Fruit fly (Drosophila melanogaster) whole organism, embryonic: Measurements from ENCODE around the gene CG10333.

Experiments
- Dek ChIP-seq: fragments of 200-800 bp; sonication (Bioruptor generic); optimal IDR thresholded peaks from 3 replicates; lab custom pipeline; 2019; ENCODE audit warnings: missing biosample characterization, mild to moderate bottlenecking, missing genetic modification characterization, moderate library complexity
- Mes4 ChIP-seq: fragments of 200-800 bp; sonication (Bioruptor generic); optimal IDR thresholded peaks from 2 replicates; lab custom pipeline; 2016; ENCODE audit warnings: missing biosample characterization, missing genetic modification characterization
- Nf-YA ChIP-seq: fragments of 200-800 bp; sonication (Bioruptor generic); IDR thresholded peaks from 2 replicates; pipeline ENCODE4 v1.3.6; 2022; ENCODE audit warnings: missing biosample characterization, missing genetic modification characterization
- nmo ChIP-seq: fragments of 200-800 bp; sonication (Bioruptor generic); optimal IDR thresholded peaks from 2 replicates; lab custom pipeline; 2018; ENCODE audit warnings: missing biosample characterization, mild to moderate bottlenecking, missing genetic modification characterization, moderate library complexity
- ttk ChIP-seq: fragments of 200-800 bp; sonication (Bioruptor generic); IDR thresholded peaks from 2 replicates; pipeline ENCODE4 v2.1.2; 2022; ENCODE audit warnings: missing biosample characterization, missing genetic modification characterization

DNA sequence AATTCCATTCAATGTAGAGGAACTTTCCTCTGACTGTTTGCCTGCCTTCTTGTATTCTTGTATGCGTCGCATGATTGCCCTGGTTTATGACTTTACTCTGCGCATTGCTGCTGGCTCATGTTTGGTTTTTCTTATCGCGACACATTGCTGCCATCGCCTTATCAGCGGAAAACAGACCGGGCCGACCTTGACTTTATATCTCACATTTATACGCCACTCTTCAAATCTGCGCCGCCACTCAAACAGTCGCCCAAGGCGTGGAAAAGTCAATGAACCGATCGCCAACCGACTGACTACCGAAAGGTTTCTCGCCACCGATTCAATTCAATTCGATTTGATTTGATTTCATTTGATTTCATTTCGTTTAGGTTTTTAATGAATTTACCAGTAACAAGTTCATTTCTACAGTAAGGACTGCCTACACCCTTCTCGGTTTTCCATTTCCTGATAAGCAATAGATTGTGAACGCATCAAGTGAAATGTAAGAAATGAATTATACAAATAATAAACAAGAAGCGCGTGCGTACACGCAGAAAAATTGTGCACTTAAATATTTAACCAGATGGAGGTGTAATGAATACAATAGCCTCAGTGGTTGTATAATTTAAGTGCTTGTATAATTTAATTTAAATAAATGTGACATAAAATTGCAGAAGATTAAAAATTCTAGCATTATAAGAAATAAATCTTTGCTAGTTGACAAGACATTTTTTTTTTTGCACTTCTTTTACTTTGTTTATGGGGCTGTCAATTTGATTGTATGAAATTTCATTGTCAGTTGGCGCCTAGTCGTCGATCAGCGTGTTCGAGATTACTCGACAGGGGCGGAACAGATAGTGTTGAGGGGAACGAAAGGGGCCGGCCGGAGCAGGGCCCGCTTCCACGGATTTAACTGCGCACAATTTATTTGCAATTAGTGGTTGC is 40.1 kb upstream of the CG10333 start:
- TF ChIP-seq Nf-YA (GFP tag; lab: Robert Waterston, UW) (no peak), Mes4 (GFP tag; lab: Kevin White, UChicago) (no peak), Dek (tag; lab: Kevin White, UChicago) (peak; percentile 22), nmo (GFP tag; lab: Kevin White, UChicago) (peak; percentile 20), ttk (no peak)
